Worm (Caenorhabditis elegans) whole organism, late embryonic: Measurements from ENCODE around the gene erh-2.

ENCODE experiments used
- T23F11.4 ChIP-seq: fragments of 200-800 bp; sonication (Bioruptor generic); optimal IDR thresholded peaks from 2 replicates; lab custom pipeline; 2018; ENCODE audit warnings: mild to moderate bottlenecking, missing genetic modification characterization, missing compliant biosample characterization
- Y22D7AL.16 ChIP-seq: sonication (generic microtip); optimal IDR thresholded peaks from 2 replicates; lab custom pipeline; 2016; ENCODE audit warnings: missing genetic modification characterization, missing compliant biosample characterization
- ama-1 ChIP-seq: fragments of 150-350 bp; optimal IDR thresholded peaks from 2 replicates; lab custom pipeline; 2014
- ceh-22 ChIP-seq: sonication (generic microtip); optimal IDR thresholded peaks from 2 replicates; lab custom pipeline; 2017; ENCODE audit warnings: missing biosample characterization, missing genetic modification characterization
- ceh-45 ChIP-seq: fragments of 200-800 bp; sonication (Bioruptor generic); IDR thresholded peaks from 2 replicates; pipeline ENCODE4 v1.3.6; 2022; ENCODE audit warnings: missing genetic modification reagents, missing genetic modification characterization, missing compliant biosample characterization
- dve-1 ChIP-seq: sonication (generic microtip); optimal IDR thresholded peaks from 2 replicates; lab custom pipeline; 2017; ENCODE audit warnings: antibody characterized with exemption, mild to moderate bottlenecking, missing genetic modification characterization, missing compliant biosample characterization
- fkh-10 ChIP-seq: fragments of 150-350 bp; optimal IDR thresholded peaks from 2 replicates; lab custom pipeline; 2014; ENCODE audit warnings: missing biosample characterization, missing genetic modification reagents, missing genetic modification characterization
- hlh-13 ChIP-seq: fragments of 200-800 bp; sonication (Bioruptor generic); optimal IDR thresholded peaks from 2 replicates; lab custom pipeline; 2018; ENCODE audit warnings: mild to moderate bottlenecking, missing genetic modification characterization, missing compliant biosample characterization
- mec-3 ChIP-seq: sonication (generic microtip); optimal IDR thresholded peaks from 2 replicates; lab custom pipeline; 2016; ENCODE audit warnings: borderline replicate concordance, missing genetic modification characterization, missing compliant biosample characterization
- nfya-1 ChIP-seq: sonication (generic microtip); optimal IDR thresholded peaks from 2 replicates; lab custom pipeline; 2017; ENCODE audit warnings: missing genetic modification characterization, mild to moderate bottlenecking, missing compliant biosample characterization, antibody characterized with exemption, moderate library complexity
- ref-2 ChIP-seq: sonication (generic microtip); optimal IDR thresholded peaks from 2 replicates; lab custom pipeline; 2016; ENCODE audit warnings: missing genetic modification characterization, missing compliant biosample characterization
- sox-4 ChIP-seq: sonication (generic microtip); optimal IDR thresholded peaks from 2 replicates; lab custom pipeline; 2017; ENCODE audit warnings: mild to moderate bottlenecking, missing genetic modification characterization, inconsistent platforms, missing compliant biosample characterization
- tbx-2 ChIP-seq: sonication (generic microtip); optimal IDR thresholded peaks from 2 replicates; lab custom pipeline; 2016; ENCODE audit warnings: missing genetic modification characterization, missing compliant biosample characterization

DNA sequence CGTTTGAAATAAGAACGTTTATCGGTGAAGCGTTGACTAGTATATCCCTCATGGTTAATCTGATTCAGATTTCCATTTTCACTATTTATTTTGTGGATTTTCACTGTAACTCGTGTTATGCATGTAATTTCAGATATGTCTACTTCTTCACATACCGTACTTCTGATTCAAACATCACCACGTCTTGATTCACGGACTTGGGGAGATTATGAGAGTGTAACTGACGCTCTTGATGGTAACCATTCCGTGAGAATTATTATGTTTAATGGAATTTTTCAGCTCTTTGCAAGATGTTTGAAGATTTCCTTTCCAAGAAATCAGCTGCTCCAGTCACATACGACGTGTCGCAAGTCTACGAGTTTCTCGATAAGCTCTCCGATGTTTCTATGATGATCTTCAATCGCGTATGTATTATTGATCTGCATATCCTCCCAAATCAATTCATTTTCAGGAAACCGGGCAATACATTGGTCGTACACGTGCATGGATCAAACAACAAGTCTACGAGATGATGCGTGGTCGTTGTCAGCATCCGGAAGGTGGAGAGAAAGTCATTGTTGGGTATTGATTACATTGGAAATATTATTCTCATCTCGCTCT is at the start of gene erh-2:
- no peak for TF ChIP-seq mec-3 (tag; lab: Kevin White, UChicago)
- TF ChIP-seq ama-1 (lab: Kevin White, UChicago), result no peak
- TF ChIP-seq fkh-10, result no peak
- TF ChIP-seq tbx-2, result no peak
- TF ChIP-seq ref-2 (tag; lab: Kevin White, UChicago), result no peak
- no peak for TF ChIP-seq ceh-45 (GFP tag; lab: Robert Waterston, UW)
- TF ChIP-seq nfya-1 (tag; lab: Kevin White, UChicago), result no peak
- no peak for TF ChIP-seq dve-1 (tag; lab: Kevin White, UChicago)
- TF ChIP-seq Y22D7AL.16, result no peak
- no peak for TF ChIP-seq T23F11.4 (GFP tag; lab: Kevin White, UChicago)
- TF ChIP-seq hlh-13 (GFP tag; lab: Kevin White, UChicago), result no peak
- no peak for TF ChIP-seq sox-4 (tag; lab: Kevin White, UChicago)
- no peak for TF ChIP-seq ceh-22 (tag; lab: Kevin White, UChicago)
